Worm (Caenorhabditis elegans): ENCODE measurements around the gene K02C4.5.

ce11 chrII:8086803-8087202 is 8.6 kb downstream of the K02C4.5 start, which contains the start of gene K02C4.3:
- no peak for TF ChIP-seq med-1 (GFP tag; optimal IDR thresholded peaks at IDR 0.05; ENCODE audit: insufficient read depth)
- TF ChIP-seq klf-2 (GFP tag; conservative IDR thresholded peaks at IDR 0.05): no peak
- no peak for TF ChIP-seq ref-1 (GFP tag; conservative IDR thresholded peaks at IDR 0.05)

All from whole organism, midembryonic.